Worm (Caenorhabditis elegans): ENCODE data around the gene Y82E9BL.5.
A peak's percentile ranks its signal among the peaks of the same experiment; 100 is the strongest.

Y82E9BL.5 gene

DNA sequence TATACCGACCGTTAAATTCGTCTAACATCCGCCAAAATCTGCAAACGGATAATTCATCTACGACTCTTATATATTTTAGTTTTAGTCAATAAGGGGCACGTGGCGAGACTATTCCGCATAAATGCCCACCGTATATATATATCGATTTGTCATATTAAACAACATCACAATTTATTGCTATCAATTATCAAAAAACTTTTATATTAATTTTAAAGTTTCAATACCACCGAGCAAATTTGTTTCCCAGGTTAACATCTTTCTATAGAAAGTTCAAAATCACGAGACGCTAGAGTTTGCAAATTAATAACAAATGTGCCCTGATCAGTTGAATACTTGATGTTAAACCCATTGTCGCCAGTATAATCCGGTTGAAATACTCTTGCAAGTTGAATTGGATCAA lies at the start of gene Y82E9BL.5:
TSS of gene Y82E9BL.5 (minus strand) at position 101 of the 400 bp plus-strand sequence.
- TF ChIP-seq npax-4 (tag; optimal IDR thresholded peaks at IDR 0.05), result no peak
- no peak for TF ChIP-seq pha-4 (tag; optimal IDR thresholded peaks at IDR 0.05)

DNA sequence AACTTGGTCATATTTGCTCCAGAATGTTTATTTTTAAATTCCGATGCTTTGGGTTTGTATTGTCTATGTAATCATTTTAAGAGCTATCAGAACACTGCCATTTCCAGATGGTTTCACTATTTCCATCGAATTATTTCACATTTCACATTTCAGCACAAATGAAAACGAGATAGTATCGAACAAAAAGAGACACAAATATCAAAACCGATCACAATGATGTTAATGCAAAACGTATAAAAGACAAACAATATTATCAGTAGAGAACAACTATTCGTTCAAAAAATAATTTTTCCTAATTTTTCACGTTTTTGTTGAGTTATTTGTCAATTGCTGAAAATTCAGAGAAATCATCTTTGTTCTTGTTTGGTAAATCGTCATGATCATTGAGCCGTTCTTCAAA lies 47.9 kb upstream of the Y82E9BL.5 start:
- TF ChIP-seq che-1 (tag; optimal IDR thresholded peaks at IDR 0.05) (no peak), ceh-24 (tag; optimal IDR thresholded peaks at IDR 0.05) (no peak), lin-11 (tag; optimal IDR thresholded peaks at IDR 0.05) (no peak), pha-4 (tag; optimal IDR thresholded peaks at IDR 0.05) (no peak), gmeb-2 (tag; optimal IDR thresholded peaks at IDR 0.05) (no peak), hlh-30 (tag; optimal IDR thresholded peaks at IDR 0.05; ENCODE audit: insufficient read depth) (no peak), ceh-9 (tag; optimal IDR thresholded peaks at IDR 0.05) (no peak), ceh-31 (tag; optimal IDR thresholded peaks at IDR 0.05) (no peak)

DNA sequence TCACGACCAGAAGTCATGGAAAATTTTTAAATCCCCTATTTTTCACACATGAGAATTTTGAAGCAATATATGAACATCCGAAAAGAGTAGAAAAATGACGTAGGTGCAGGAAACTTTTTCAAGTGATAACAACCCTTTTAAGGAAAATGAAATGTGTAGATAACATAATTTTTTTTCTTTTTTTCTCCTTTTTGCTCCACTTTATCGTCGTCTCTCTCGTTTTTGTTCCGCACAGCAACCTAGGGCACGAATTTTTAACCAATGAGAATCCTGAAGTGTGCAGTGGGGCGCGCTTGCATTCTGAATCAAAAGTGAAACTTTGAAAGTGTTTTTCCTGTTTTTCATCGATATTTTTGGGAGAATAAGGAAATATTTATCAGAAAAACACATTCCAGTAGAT lies 45.3 kb upstream of the Y82E9BL.5 start:
- TF ChIP-seq ama-1 (optimal IDR thresholded peaks at IDR 0.05), result no peak
- peak; percentile 65 for TF ChIP-seq elt-2 (tag; optimal IDR thresholded peaks at IDR 0.05)

DNA sequence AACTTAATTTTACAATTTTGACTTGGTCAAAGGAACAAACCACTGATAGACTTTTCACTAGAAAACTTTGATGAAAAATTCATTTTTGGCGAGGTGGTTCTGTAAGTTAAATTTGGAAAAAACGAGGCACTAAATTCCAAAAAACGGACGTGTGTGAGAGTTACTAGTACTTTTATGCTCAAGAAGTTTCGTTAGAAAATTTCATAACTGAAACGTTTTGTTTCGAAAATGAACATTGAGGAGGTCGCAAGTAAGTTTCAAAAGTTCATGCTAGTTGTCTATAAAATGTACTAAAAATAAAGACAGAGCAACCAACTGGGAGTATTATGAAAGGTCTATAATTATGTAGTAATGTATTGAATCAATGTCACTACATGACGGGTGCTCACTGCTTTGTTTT lies 44.3 kb upstream of the Y82E9BL.5 start, which contains the start of gene pals-17:
TSS of gene pals-17 (minus strand) at position 101 of the 400 bp plus-strand sequence.
- TF ChIP-seq zip-5 (tag; optimal IDR thresholded peaks at IDR 0.05), result no peak
- TF ChIP-seq ama-1 (optimal IDR thresholded peaks at IDR 0.05), result no peak
- TF ChIP-seq npax-4 (tag; optimal IDR thresholded peaks at IDR 0.05), result no peak
- TF ChIP-seq elt-4 (tag; optimal IDR thresholded peaks at IDR 0.05), result no peak
- no peak for TF ChIP-seq ceh-45 (GFP tag; IDR thresholded peaks at IDR 0.05)

DNA sequence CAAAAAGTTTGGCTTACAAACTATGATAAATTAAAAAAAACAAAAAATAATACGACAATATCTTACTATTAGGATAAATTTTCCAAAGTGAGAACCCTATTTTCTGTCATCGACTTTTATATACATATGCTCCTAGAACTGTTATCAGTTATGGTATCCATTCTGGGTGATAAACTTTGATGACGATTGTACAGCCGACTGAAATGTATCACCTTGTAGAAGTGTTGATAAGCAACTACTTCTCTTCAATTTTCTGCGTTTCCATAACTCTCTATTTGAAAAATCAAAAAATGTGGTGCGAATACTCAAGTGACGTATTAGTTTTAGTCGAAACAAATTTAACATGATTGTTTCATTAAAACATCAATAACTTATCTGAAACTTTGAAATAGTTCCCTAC lies 42.5 kb upstream of the Y82E9BL.5 start:
- TF ChIP-seq elt-2 (tag; optimal IDR thresholded peaks at IDR 0.05), result peak; percentile 86
- TF ChIP-seq ceh-48 (tag; optimal IDR thresholded peaks at IDR 0.05), result no peak

DNA sequence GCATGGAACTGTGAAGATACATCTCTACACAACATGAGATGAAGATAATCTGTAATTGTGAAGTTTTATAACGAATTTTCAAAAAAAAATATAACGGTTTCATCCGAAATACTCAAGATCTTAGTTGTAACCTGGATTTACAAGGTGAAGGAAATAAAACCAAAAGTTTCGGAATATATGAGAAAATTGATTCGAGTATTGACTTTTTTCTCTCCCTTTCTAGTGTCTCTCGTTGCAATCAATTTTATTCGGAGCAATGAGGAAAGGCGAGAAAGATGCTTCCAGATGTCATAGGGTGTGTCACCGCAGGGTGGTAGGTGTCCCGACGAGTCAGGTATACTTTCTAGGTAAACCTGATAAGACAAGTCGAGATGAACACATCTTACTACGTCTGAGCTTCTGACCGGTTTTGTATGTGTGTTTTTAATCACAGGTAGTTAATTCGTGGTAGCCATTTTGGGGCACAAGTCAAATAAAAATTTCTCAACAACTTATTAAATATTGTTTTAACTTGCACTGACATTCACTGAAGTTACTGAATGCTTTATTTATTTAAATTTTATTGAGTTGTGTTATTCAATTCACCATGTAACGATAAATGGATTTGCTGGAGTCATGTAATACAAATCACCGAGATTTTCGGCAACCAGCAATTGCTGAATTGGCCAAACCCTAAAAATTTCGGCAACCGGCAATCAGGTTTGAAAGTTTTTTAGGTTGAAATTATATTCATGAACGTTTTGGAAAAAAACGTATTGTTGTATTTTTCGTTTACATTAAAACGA lies 41.0 kb upstream of the Y82E9BL.5 start, which contains the start of gene pals-20:
TSS of gene pals-20 (minus strand) at position 51 of the 785 bp plus-strand sequence.
- TF ChIP-seq fkh-6 (tag; optimal IDR thresholded peaks at IDR 0.05) (no peak), fkh-10 (GFP tag; optimal IDR thresholded peaks at IDR 0.05) (no peak), pha-4 (tag; optimal IDR thresholded peaks at IDR 0.05) (no peak), ets-4 (tag; optimal IDR thresholded peaks at IDR 0.05) (no peak), dmd-4 (tag; optimal IDR thresholded peaks at IDR 0.05; ENCODE audit: borderline replicate concordance) (no peak), pha-2 (tag; optimal IDR thresholded peaks at IDR 0.05) (no peak), ceh-19 (GFP tag; optimal IDR thresholded peaks at IDR 0.05) (no peak), nfya-1 (tag; optimal IDR thresholded peaks at IDR 0.05) (no peak), syd-9 (tag; optimal IDR thresholded peaks at IDR 0.05) (no peak), pag-3 (tag; optimal IDR thresholded peaks at IDR 0.05; ENCODE audit: borderline replicate concordance) (no peak), unc-86 (tag; optimal IDR thresholded peaks at IDR 0.05) (no peak), F13H6.1 (tag; optimal IDR thresholded peaks at IDR 0.05) (no peak), hlh-15 (tag; optimal IDR thresholded peaks at IDR 0.05) (no peak), unc-3 (GFP tag; conservative IDR thresholded peaks at IDR 0.05) (no peak), unc-3 (tag; optimal IDR thresholded peaks at IDR 0.05) (no peak), K09A11.1 (tag; optimal IDR thresholded peaks at IDR 0.05; ENCODE audit: insufficient read depth) (no peak), elt-4 (tag; optimal IDR thresholded peaks at IDR 0.05) (no peak), ceh-24 (tag; optimal IDR thresholded peaks at IDR 0.05) (no peak), elt-2 (tag; optimal IDR thresholded peaks at IDR 0.05) (no peak)

Measured in whole organism, late embryonic.